Fruit fly (Drosophila melanogaster) whole organism, pupa: ENCODE results near the gene Rcc1.

Experiments
- CG10348 ChIP-seq: fragments of 200-800 bp; sonication (Bioruptor generic); IDR thresholded peaks from 2 replicates; pipeline ENCODE4 v1.3.6; 2022; ENCODE audit warnings: missing biosample characterization, missing genetic modification characterization
- CG12605 ChIP-seq: fragments of 200-800 bp; sonication (Bioruptor generic); IDR thresholded peaks from 2 replicates; pipeline ENCODE4 v1.3.6; 2022; ENCODE audit warnings: missing biosample characterization, missing genetic modification characterization
- CG13204 ChIP-seq: fragments of 200-800 bp; sonication (Bioruptor generic); optimal IDR thresholded peaks from 2 replicates; lab custom pipeline; 2018; ENCODE audit warnings: missing biosample characterization, mild to moderate bottlenecking, missing genetic modification characterization, moderate library complexity
- CG14655 ChIP-seq: fragments of 200-800 bp; sonication (Bioruptor generic); optimal IDR thresholded peaks from 3 replicates; lab custom pipeline; 2017; ENCODE audit warnings: mild to moderate bottlenecking, missing biosample characterization, missing genetic modification reagents, missing genetic modification characterization
- CG15710 ChIP-seq: fragments of 200-800 bp; sonication (Bioruptor generic); optimal IDR thresholded peaks from 2 replicates; lab custom pipeline; 2018; ENCODE audit warnings: missing biosample characterization, mild to moderate bottlenecking, missing genetic modification characterization, moderate library complexity
- CG17806 ChIP-seq: fragments of 200-800 bp; sonication (Bioruptor generic); optimal IDR thresholded peaks from 2 replicates; lab custom pipeline; 2018; ENCODE audit warnings: missing biosample characterization, mild to moderate bottlenecking, missing genetic modification characterization, moderate library complexity
- CG32121 ChIP-seq: fragments of 200-800 bp; sonication (Bioruptor generic); IDR thresholded peaks from 2 replicates; pipeline ENCODE4 v1.3.6; 2022; ENCODE audit warnings: missing biosample characterization, missing genetic modification characterization
- CG34367 ChIP-seq: fragments of 200-800 bp; sonication (Bioruptor generic); optimal IDR thresholded peaks from 2 replicates; lab custom pipeline; 2018; ENCODE audit warnings: missing biosample characterization, mild to moderate bottlenecking, missing genetic modification characterization
- CG4496 ChIP-seq: fragments of 200-800 bp; sonication (Bioruptor generic); IDR thresholded peaks from 3 replicates; pipeline ENCODE4 v1.3.6; 2022; ENCODE audit warnings: missing biosample characterization, missing genetic modification characterization
- CG8159 ChIP-seq: fragments of 200-800 bp; sonication (Bioruptor generic); optimal IDR thresholded peaks from 3 replicates; lab custom pipeline; 2018; ENCODE audit warnings: missing biosample characterization, mild to moderate bottlenecking, missing genetic modification characterization, moderate library complexity
- CG8301 ChIP-seq: fragments of 200-800 bp; sonication (Bioruptor generic); optimal IDR thresholded peaks from 2 replicates; lab custom pipeline; 2018; ENCODE audit warnings: missing biosample characterization, mild to moderate bottlenecking, missing genetic modification characterization
- CG9948 ChIP-seq: fragments of 200-800 bp; sonication (Bioruptor generic); optimal IDR thresholded peaks from 2 replicates; lab custom pipeline; 2018; ENCODE audit warnings: missing biosample characterization, mild to moderate bottlenecking, missing genetic modification characterization, moderate library complexity
- D1 ChIP-seq: fragments of 200-800 bp; sonication (Bioruptor generic); optimal IDR thresholded peaks from 2 replicates; lab custom pipeline; 2018; ENCODE audit warnings: missing biosample characterization, mild to moderate bottlenecking, missing genetic modification characterization, moderate library complexity
- EcR ChIP-seq: fragments of 200-800 bp; sonication (Bioruptor generic); optimal IDR thresholded peaks from 3 replicates; lab custom pipeline; 2019; ENCODE audit warnings: missing biosample characterization, missing genetic modification characterization, mild to moderate bottlenecking, moderate library complexity, missing genetic modification reagents
- Ets98B ChIP-seq: fragments of 200-800 bp; sonication (Bioruptor generic); IDR thresholded peaks from 2 replicates; pipeline ENCODE4 v1.3.6; 2022; ENCODE audit warnings: missing biosample characterization, missing genetic modification characterization
- Pif1A ChIP-seq: fragments of 200-800 bp; sonication (Bioruptor generic); optimal IDR thresholded peaks from 3 replicates; lab custom pipeline; 2016; ENCODE audit warnings: missing biosample characterization, missing genetic modification characterization
- Pif1B ChIP-seq: fragments of 200-800 bp; sonication (Bioruptor generic); optimal IDR thresholded peaks from 3 replicates; lab custom pipeline; 2016; ENCODE audit warnings: missing biosample characterization, missing genetic modification characterization
- Snoo ChIP-seq: fragments of 200-800 bp; sonication (Bioruptor generic); optimal IDR thresholded peaks from 3 replicates; lab custom pipeline; 2017; ENCODE audit warnings: missing biosample characterization, mild to moderate bottlenecking, missing genetic modification characterization, inconsistent platforms
- fd96Ca ChIP-seq: fragments of 200-800 bp; sonication (Bioruptor generic); IDR thresholded peaks from 3 replicates; pipeline ENCODE4 v1.3.6; 2022; ENCODE audit warnings: missing biosample characterization, missing genetic modification characterization
- gl ChIP-seq: fragments of 200-800 bp; sonication (Bioruptor generic); optimal IDR thresholded peaks from 2 replicates; lab custom pipeline; 2018; ENCODE audit warnings: missing biosample characterization, mild to moderate bottlenecking, missing genetic modification characterization
- rn ChIP-seq: fragments of 200-800 bp; sonication (Bioruptor generic); IDR thresholded peaks from 2 replicates; pipeline ENCODE4 v1.3.6; 2022; ENCODE audit warnings: missing biosample characterization, missing genetic modification characterization

Gene Rcc1

DNA sequence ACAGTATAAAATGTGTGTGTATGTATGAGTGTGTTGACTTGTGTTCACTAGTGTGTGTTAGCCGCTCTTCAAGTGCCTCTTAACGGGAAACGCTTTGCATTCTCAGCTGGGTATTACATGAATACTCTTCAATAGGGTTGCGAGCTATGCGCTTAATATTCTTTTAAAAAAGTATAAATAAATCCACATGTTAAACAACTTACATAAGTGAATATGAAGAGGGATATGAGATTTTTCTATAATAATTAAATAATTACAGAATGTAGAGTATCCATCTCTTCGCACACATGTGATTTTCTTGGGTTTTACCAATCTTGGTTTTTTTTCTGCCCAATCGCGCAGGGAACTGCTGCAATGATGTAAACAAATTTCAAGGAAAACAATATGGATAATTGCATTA lies 13.0 kb upstream of the Rcc1 start:
- TF ChIP-seq gl (no peak), CG15710 (tag; lab: Kevin White, UChicago) (peak; percentile 56), Ets98B (GFP tag; lab: Robert Waterston, UW) (peak; percentile 53; the same call in 1 of the 2 replicates), CG8301 (tag; lab: Kevin White, UChicago) (peak; percentile 66), CG8159 (tag; lab: Kevin White, UChicago) (peak; percentile 70), CG12605 (GFP tag; lab: Robert Waterston, UW) (peak; percentile 22; the same call in 1 of the 2 replicates), CG17806 (peak; percentile 61), Snoo (no peak), CG9948 (tag; lab: Kevin White, UChicago) (peak; percentile 52), CG34367 (tag; lab: Kevin White, UChicago) (peak; percentile 15), D1 (tag; lab: Kevin White, UChicago) (no peak), CG10348 (GFP tag; lab: Robert Waterston, UW) (no peak), CG4496 (GFP tag; lab: Robert Waterston, UW) (0 out of 3 replicates have a peak, but pooled peaks have one; percentile 38), CG32121 (GFP tag; lab: Robert Waterston, UW) (peak; percentile 53; the same call in 1 of the 2 replicates), fd96Ca (GFP tag; lab: Robert Waterston, UW) (no peak), rn (GFP tag; lab: Robert Waterston, UW) (no peak), EcR (GFP tag; lab: Kevin White, UChicago) (no peak), Pif1A (GFP tag; lab: Kevin White, UChicago) (no peak), CG13204 (GFP tag; lab: Kevin White, UChicago) (no peak), CG14655 (peak; percentile 78), Pif1B (GFP tag; lab: Kevin White, UChicago) (no peak)
- TF ChIP-seq, all 21 proteins: peak for 11

- no peak for TF ChIP-seq CG10348 (GFP tag; lab: Robert Waterston, UW)
- TF ChIP-seq CG8301 (tag; lab: Kevin White, UChicago), result peak; percentile 39
- peak; percentile 16 for TF ChIP-seq CG9948 (tag; lab: Kevin White, UChicago)
- TF ChIP-seq CG14655, result peak; percentile 46
- peak; percentile 61; the same call in 1 of the 3 replicates for TF ChIP-seq CG4496 (GFP tag; lab: Robert Waterston, UW)
- TF ChIP-seq gl, result peak; percentile 51
- peak; percentile 13 for TF ChIP-seq CG34367 (tag; lab: Kevin White, UChicago)
- no peak; the same call in none of the 2 replicates for TF ChIP-seq CG12605 (GFP tag; lab: Robert Waterston, UW)
- peak; percentile 75 for TF ChIP-seq CG13204 (GFP tag; lab: Kevin White, UChicago)
- TF ChIP-seq CG8159 (tag; lab: Kevin White, UChicago), result peak; percentile 41
- no peak for TF ChIP-seq CG32121 (GFP tag; lab: Robert Waterston, UW)
- peak; percentile 54 for TF ChIP-seq Pif1B (GFP tag; lab: Kevin White, UChicago)
- TF ChIP-seq Snoo, result no peak
- TF ChIP-seq EcR (GFP tag; lab: Kevin White, UChicago), result peak; percentile 71
- peak; percentile 20 for TF ChIP-seq CG17806
- peak; percentile 70 for TF ChIP-seq Pif1A (GFP tag; lab: Kevin White, UChicago)
- peak; percentile 14 for TF ChIP-seq CG15710 (tag; lab: Kevin White, UChicago)
- TF ChIP-seq Ets98B (GFP tag; lab: Robert Waterston, UW), result no peak
- TF ChIP-seq fd96Ca (GFP tag; lab: Robert Waterston, UW), result peak; percentile 34; the same call in 1 of the 3 replicates
- no peak for TF ChIP-seq rn (GFP tag; lab: Robert Waterston, UW)
- TF ChIP-seq D1 (tag; lab: Kevin White, UChicago), result no peak
These were observed 10.9 kb upstream of the Rcc1 start for dm6 chr3L:5943348-5943904.

DNA sequence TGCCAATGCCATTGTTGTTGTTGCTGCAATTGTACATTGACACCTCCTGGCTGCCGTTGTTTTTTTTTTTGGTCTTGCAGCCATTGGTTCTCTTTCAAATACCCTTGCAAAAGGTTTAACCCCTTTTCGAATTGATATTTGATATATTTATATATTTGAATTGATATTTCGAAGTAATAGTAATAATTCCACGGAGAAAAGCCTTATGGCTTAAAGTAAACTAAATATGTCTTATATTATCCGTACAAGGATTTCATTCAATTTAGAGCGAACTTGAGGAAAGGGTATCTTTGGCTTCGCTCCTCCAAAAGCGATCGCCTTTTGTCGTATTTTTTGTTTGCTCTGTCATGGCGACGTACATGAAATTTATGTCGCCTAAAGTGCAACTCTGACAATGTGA lies 8.9 kb upstream of the Rcc1 start:
- TF ChIP-seq fd96Ca (GFP tag; lab: Robert Waterston, UW) (peak; percentile 39; the same call in 1 of the 3 replicates), CG9948 (tag; lab: Kevin White, UChicago) (peak; percentile 43), CG17806 (peak; percentile 65), EcR (GFP tag; lab: Kevin White, UChicago) (peak; percentile 9), CG32121 (GFP tag; lab: Robert Waterston, UW) (no peak), Pif1A (GFP tag; lab: Kevin White, UChicago) (peak; percentile 33), gl (no peak), CG34367 (tag; lab: Kevin White, UChicago) (peak; percentile 29), CG14655 (peak; percentile 27), CG4496 (GFP tag; lab: Robert Waterston, UW) (peak; percentile 43; the same call in 1 of the 3 replicates), CG8159 (tag; lab: Kevin White, UChicago) (peak; percentile 43), CG13204 (GFP tag; lab: Kevin White, UChicago) (no peak), Ets98B (GFP tag; lab: Robert Waterston, UW) (0 out of 2 replicates have a peak, but pooled peaks have one; percentile 5), CG15710 (tag; lab: Kevin White, UChicago) (peak; percentile 66), D1 (tag; lab: Kevin White, UChicago) (no peak), CG12605 (GFP tag; lab: Robert Waterston, UW) (peak; percentile 8; the same call in 1 of the 2 replicates), Snoo (no peak), CG8301 (tag; lab: Kevin White, UChicago) (no peak), CG10348 (GFP tag; lab: Robert Waterston, UW) (no peak), rn (GFP tag; lab: Robert Waterston, UW) (no peak), Pif1B (GFP tag; lab: Kevin White, UChicago) (peak; percentile 13)

- TF ChIP-seq CG12605 (GFP tag; lab: Robert Waterston, UW), result peak; percentile 39; the same call in 1 of the 2 replicates
- TF ChIP-seq CG34367 (tag; lab: Kevin White, UChicago), result peak; percentile 20
- no peak; the same call in 1 of the 2 replicates for TF ChIP-seq Ets98B (GFP tag; lab: Robert Waterston, UW)
- peak; percentile 52; the same call in 2 of the 3 replicates for TF ChIP-seq CG4496 (GFP tag; lab: Robert Waterston, UW)
- no peak for TF ChIP-seq EcR (GFP tag; lab: Kevin White, UChicago)
- peak; percentile 41 for TF ChIP-seq CG15710 (tag; lab: Kevin White, UChicago)
- peak; percentile 22 for TF ChIP-seq CG8301 (tag; lab: Kevin White, UChicago)
- no peak for TF ChIP-seq D1 (tag; lab: Kevin White, UChicago)
- TF ChIP-seq fd96Ca (GFP tag; lab: Robert Waterston, UW), result no peak
- peak; percentile 49 for TF ChIP-seq CG14655
- TF ChIP-seq CG8159 (tag; lab: Kevin White, UChicago), result peak; percentile 61
- TF ChIP-seq CG9948 (tag; lab: Kevin White, UChicago), result peak; percentile 57
- peak; percentile 23 for TF ChIP-seq Pif1B (GFP tag; lab: Kevin White, UChicago)
- TF ChIP-seq Snoo, result no peak
- TF ChIP-seq CG17806, result peak; percentile 56
- TF ChIP-seq Pif1A (GFP tag; lab: Kevin White, UChicago), result peak; percentile 16
- TF ChIP-seq CG13204 (GFP tag; lab: Kevin White, UChicago), result no peak
- TF ChIP-seq CG10348 (GFP tag; lab: Robert Waterston, UW), result no peak
- TF ChIP-seq CG32121 (GFP tag; lab: Robert Waterston, UW), result no peak
- TF ChIP-seq gl, result no peak
- no peak for TF ChIP-seq rn (GFP tag; lab: Robert Waterston, UW)
These were observed 8.5 kb upstream of the Rcc1 start for dm6 chr3L:5941086-5941485.
